Worm (Caenorhabditis elegans): ENCODE results near the gene T01D1.4.

Gene T01D1.4

DNA sequence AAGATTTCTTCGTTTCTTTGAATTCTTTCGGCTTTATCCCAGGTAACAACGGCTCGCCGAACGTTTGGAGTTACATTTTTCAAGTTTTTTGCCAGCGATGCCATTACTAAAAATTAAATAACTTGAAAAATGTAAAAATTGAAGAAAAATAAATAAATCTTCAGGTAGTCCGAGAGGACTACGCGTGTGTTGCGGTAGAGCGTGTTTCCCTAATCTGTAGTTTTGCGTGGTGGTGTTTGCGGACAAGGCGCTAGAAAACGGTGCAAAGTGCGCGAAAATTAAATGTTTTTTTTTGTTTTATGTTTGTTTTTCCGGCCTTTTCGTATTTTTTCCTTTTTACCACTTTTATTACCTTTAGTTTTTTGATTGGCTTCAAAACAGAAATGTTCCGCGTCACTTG lies 23.0 kb downstream of the T01D1.4 start, which contains the start of gene mrpl-28 (continued):
- TF ChIP-seq nhr-19 (GFP tag; conservative IDR thresholded peaks at IDR 0.05) (peak; percentile 95), mdl-1 (tag; optimal IDR thresholded peaks at IDR 0.05) (peak in 1 of 2 experiments; percentile 85), tlp-1 (tag; optimal IDR thresholded peaks at IDR 0.05) (no peak), hpl-2 (GFP tag; optimal IDR thresholded peaks at IDR 0.05) (peak; percentile 33), C16A3.4 (tag; optimal IDR thresholded peaks at IDR 0.05) (peak; percentile 95), pqm-1 (tag; optimal IDR thresholded peaks at IDR 0.05) (peak; percentile 19), alr-1 (tag; optimal IDR thresholded peaks at IDR 0.05; ENCODE audit: borderline replicate concordance) (no peak), lin-14 (GFP tag; optimal IDR thresholded peaks at IDR 0.05) (peak; percentile 95), nhr-47 (tag; optimal IDR thresholded peaks at IDR 0.05) (peak; percentile 98), lsy-2 (tag; optimal IDR thresholded peaks at IDR 0.05) (peak; percentile 94 to 95), snpc-4 (tag; optimal IDR thresholded peaks at IDR 0.05) (peak; percentile 79), snu-23 (GFP tag; optimal IDR thresholded peaks at IDR 0.05) (peak; percentile 98), dsc-1 (tag; optimal IDR thresholded peaks at IDR 0.05) (peak; percentile 95), mef-2 (tag; optimal IDR thresholded peaks at IDR 0.05) (peak; percentile 68), pax-3 (tag; optimal IDR thresholded peaks at IDR 0.05) (peak; percentile 89), mab-9 (GFP tag; IDR thresholded peaks at IDR 0.05) (peak; percentile 86), skn-1 (tag; optimal IDR thresholded peaks at IDR 0.05) (peak; percentile 90), unc-130 (tag; optimal IDR thresholded peaks at IDR 0.05) (peak; percentile 95), ceh-90 (tag; optimal IDR thresholded peaks at IDR 0.05) (peak; percentile 72), isw-1 (GFP tag; IDR thresholded peaks at IDR 0.05) (peak; percentile 94), vab-15 (tag; optimal IDR thresholded peaks at IDR 0.05) (no peak), nhr-237 (tag; optimal IDR thresholded peaks at IDR 0.05) (peak; percentile 65), ces-1 (GFP tag; optimal IDR thresholded peaks at IDR 0.05) (no peak), F16B12.6 (tag; optimal IDR thresholded peaks at IDR 0.05) (peak; percentile 100), pag-3 (tag; optimal IDR thresholded peaks at IDR 0.05; ENCODE audit: borderline replicate concordance, insufficient read depth) (no peak), hlh-4 (tag; optimal IDR thresholded peaks at IDR 0.05) (no peak), efl-1 (optimal IDR thresholded peaks at IDR 0.05) (peak; percentile 93 to 98), efl-1 (GFP tag; optimal IDR thresholded peaks at IDR 0.05 in 1 of 2) (peak; percentile 97 to 100), nhr-76 (tag; optimal IDR thresholded peaks at IDR 0.05) (peak; percentile 60), fos-1 (tag; optimal IDR thresholded peaks at IDR 0.05) (peak; percentile 89), unc-98 (GFP tag; IDR thresholded peaks at IDR 0.05) (peak; percentile 82), lin-15B (tag; optimal IDR thresholded peaks at IDR 0.05) (peak; percentile 97), nhr-85 (tag) (peak; percentile 98), ceh-63 (GFP tag; optimal IDR thresholded peaks at IDR 0.05) (no peak), Y116A8C.19 (tag; optimal IDR thresholded peaks at IDR 0.05; ENCODE audit: borderline replicate concordance) (no peak), ztf-11 (tag; optimal IDR thresholded peaks at IDR 0.05) (peak; percentile 19 to 91), egl-13 (tag; optimal IDR thresholded peaks at IDR 0.05) (peak; percentile 94), ets-5 (GFP tag; IDR thresholded peaks at IDR 0.05) (no peak), sup-37 (GFP tag; optimal IDR thresholded peaks at IDR 0.05) (peak; percentile 72), fkh-10 (GFP tag; optimal IDR thresholded peaks at IDR 0.05) (peak; percentile 63), egl-27 (tag; optimal IDR thresholded peaks at IDR 0.05) (peak in 1 of 2 experiments; percentile 40), fkh-4 (tag; optimal IDR thresholded peaks at IDR 0.05; ENCODE audit: borderline replicate concordance) (peak; percentile 74), unc-30 (tag; optimal IDR thresholded peaks at IDR 0.05) (peak; percentile 71), blmp-1 (tag; optimal IDR thresholded peaks at IDR 0.05) (peak; percentile 60), nhr-77 (tag; optimal IDR thresholded peaks at IDR 0.05) (peak; percentile 81), ama-1 (optimal IDR thresholded peaks at IDR 0.05) (peak; percentile 59), aha-1 (tag; optimal IDR thresholded peaks at IDR 0.05) (peak; percentile 69), irx-1 (tag; optimal IDR thresholded peaks at IDR 0.05) (peak; percentile 95), grh-1 (GFP tag; IDR thresholded peaks at IDR 0.05) (peak; percentile 93), ceh-8 (GFP tag; optimal IDR thresholded peaks at IDR 0.05) (peak; percentile 92), zag-1 (tag; optimal IDR thresholded peaks at IDR 0.05) (peak; percentile 56), efl-3 (GFP tag; optimal IDR thresholded peaks at IDR 0.05) (no peak), lir-3 (tag; optimal IDR thresholded peaks at IDR 0.05; ENCODE audit: poor library complexity) (peak; percentile 91), lin-13 (GFP tag; optimal IDR thresholded peaks at IDR 0.05) (peak; percentile 97)

All from whole organism, L1 larva.